Fruit fly (Drosophila melanogaster): ENCODE results near the gene RpL7A.

- TF ChIP-seq kay (GFP tag; ENCODE audit: borderline replicate concordance) (no peak), Clk (GFP tag; optimal IDR thresholded peaks at IDR 0.05) (no peak), Hr96 (GFP tag; optimal IDR thresholded peaks at IDR 0.05) (no peak), CG14711 (tag; optimal IDR thresholded peaks at IDR 0.05) (no peak), CG1620 (GFP tag; optimal IDR thresholded peaks at IDR 0.05) (no peak)
These were observed 8.1 kb upstream of the RpL7A start for dm6 chrX:6541277-6541676.
